Worm (Caenorhabditis elegans): Measurements from ENCODE around the gene R03H10.1.

- TF ChIP-seq R02D3.7 (tag; optimal IDR thresholded peaks at IDR 0.05) (no peak), nhr-237 (tag; optimal IDR thresholded peaks at IDR 0.05) (no peak), fkh-10 (GFP tag; optimal IDR thresholded peaks at IDR 0.05) (no peak), lin-39 (tag; optimal IDR thresholded peaks at IDR 0.05) (no peak), hmg-11 (tag; optimal IDR thresholded peaks at IDR 0.05) (no peak), unc-39 (tag; optimal IDR thresholded peaks at IDR 0.05) (no peak), pha-4 (tag; optimal IDR thresholded peaks at IDR 0.05) (no peak), ZK546.5 (tag; optimal IDR thresholded peaks at IDR 0.05) (no peak)
Observed at ce11 chrII:4203729-4204184, 23.7 kb downstream of the R03H10.1 start, which contains the start of gene mth-1.

Measured in whole organism, L3 larva.